Worm (Caenorhabditis elegans): ENCODE results near the gene vha-9.

DNA sequence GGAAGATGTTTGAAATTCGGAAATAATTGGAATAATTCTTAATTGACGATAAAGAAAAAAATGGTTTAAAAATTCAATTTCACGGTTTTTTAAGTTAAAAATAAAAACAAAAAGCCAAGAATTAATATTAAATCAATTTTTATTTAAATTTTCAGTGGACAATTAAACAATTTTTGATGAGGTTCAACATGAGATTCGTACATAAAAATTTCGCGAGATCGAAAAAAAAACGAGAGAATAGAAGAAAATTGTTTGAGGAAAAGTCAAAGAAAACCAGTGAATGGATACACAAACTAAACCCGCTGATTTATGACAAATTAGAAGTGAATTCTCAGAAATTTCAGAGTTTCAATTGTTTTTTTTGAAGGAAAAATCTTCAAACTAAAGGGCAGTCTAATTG, 33.5 kb downstream of the vha-9 start, which contains the start of gene F54B3.2:
- TF ChIP-seq ama-1 (optimal IDR thresholded peaks at IDR 0.05) (no peak), B0310.2 (tag; optimal IDR thresholded peaks at IDR 0.05) (no peak)
